Worm (Caenorhabditis elegans) whole organism, L3 larva: ENCODE results near the gene hlh-6.

Experiments
- R02D3.7 ChIP-seq: fragments of 150-350 bp; optimal IDR thresholded peaks from 2 replicates; lab custom pipeline; 2014; ENCODE audit warnings: missing biosample characterization, missing genetic modification characterization
- ama-1 ChIP-seq: fragments of 150-350 bp; optimal IDR thresholded peaks from 2 replicates; lab custom pipeline; 2018
- daf-12 ChIP-seq: fragments of 150-350 bp; optimal IDR thresholded peaks from 2 replicates; lab custom pipeline; 2014; ENCODE audit warnings: missing biosample characterization, missing genetic modification reagents, missing genetic modification characterization
- fkh-10 ChIP-seq: sonication (generic microtip); optimal IDR thresholded peaks from 2 replicates; lab custom pipeline; 2017; ENCODE audit warnings: missing biosample characterization, missing genetic modification reagents, missing genetic modification characterization
- nhr-237 ChIP-seq: fragments of 150-350 bp; optimal IDR thresholded peaks from 2 replicates; lab custom pipeline; 2014; ENCODE audit warnings: missing biosample characterization, missing genetic modification characterization
- nhr-28 ChIP-seq: fragments of 150-350 bp; optimal IDR thresholded peaks from 2 replicates; lab custom pipeline; 2014; ENCODE audit warnings: missing biosample characterization, missing genetic modification characterization
- pha-4 ChIP-seq: fragments of 150-350 bp; optimal IDR thresholded peaks from 2 replicates; lab custom pipeline; 2014; ENCODE audit warnings: missing biosample characterization, missing genetic modification reagents, missing genetic modification characterization
- skn-1 ChIP-seq: fragments of 150-350 bp; optimal IDR thresholded peaks from 2 replicates; lab custom pipeline; 2014; ENCODE audit warnings: missing biosample characterization, missing genetic modification characterization
- snpc-4 ChIP-seq: fragments of 150-350 bp; optimal IDR thresholded peaks from 2 replicates; lab custom pipeline; 2014; ENCODE audit warnings: missing biosample characterization, missing genetic modification characterization
- zag-1 ChIP-seq: fragments of 150-350 bp; optimal IDR thresholded peaks from 2 replicates; lab custom pipeline; 2014; ENCODE audit warnings: missing biosample characterization, missing genetic modification characterization

DNA sequence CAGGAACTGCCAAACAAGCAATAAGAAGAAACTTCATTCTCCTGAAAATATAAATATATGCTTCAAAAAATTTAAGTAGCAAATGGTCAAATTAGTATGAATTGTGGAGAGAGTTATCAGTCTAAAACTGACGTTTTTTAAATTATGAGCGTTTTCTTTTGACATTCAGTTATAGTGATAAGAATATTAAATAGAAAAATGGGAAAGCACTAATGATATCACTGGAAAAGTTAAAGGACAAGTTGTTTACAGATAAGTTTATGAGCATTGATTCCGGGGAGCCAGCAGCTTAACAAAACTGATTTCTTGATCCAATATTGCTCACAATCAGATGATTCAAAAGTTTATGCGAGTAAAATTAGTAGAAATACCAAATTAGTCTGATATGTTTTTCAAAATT is 45.8 kb upstream of the hlh-6 start, which contains the start of gene ZK1320.3:
- TF ChIP-seq nhr-28 (tag; lab: Kevin White, UChicago) = no peak
- no peak for TF ChIP-seq nhr-237 (tag; lab: Kevin White, UChicago)
- no peak for TF ChIP-seq snpc-4 (tag; lab: Kevin White, UChicago)
- no peak for TF ChIP-seq ama-1 (lab: Kevin White, UChicago)
- no peak for TF ChIP-seq skn-1 (tag; lab: Kevin White, UChicago)
- TF ChIP-seq zag-1 = no peak
- TF ChIP-seq R02D3.7 (tag; lab: Kevin White, UChicago) = no peak
- TF ChIP-seq pha-4 (tag; lab: Kevin White, UChicago) = no peak
- no peak for TF ChIP-seq daf-12 (tag; lab: Kevin White, UChicago)
- TF ChIP-seq fkh-10 (GFP tag; lab: Kevin White, UChicago) = no peak
